Worm (Caenorhabditis elegans) whole organism, mixed stage, embryonic: ENCODE data around the gene ugt-50.

Source experiments
- M03D4.4 ChIP-seq: sonication (generic microtip); optimal IDR thresholded peaks from 2 replicates; lab custom pipeline; 2017; ENCODE audit warnings: mild to moderate bottlenecking, missing genetic modification characterization, missing compliant biosample characterization
- bed-3 ChIP-seq: fragments of 200-800 bp; sonication (Bioruptor generic); optimal IDR thresholded peaks from 3 replicates; lab custom pipeline; 2018; ENCODE audit warnings: mild to moderate bottlenecking, missing genetic modification characterization, moderate library complexity, missing compliant biosample characterization
- blmp-1 ChIP-seq: fragments of 150-350 bp; optimal IDR thresholded peaks from 2 replicates; lab custom pipeline; 2014; ENCODE audit warnings: missing biosample characterization, missing genetic modification characterization
- ceh-39 ChIP-seq: fragments of 150-350 bp; optimal IDR thresholded peaks from 2 replicates; lab custom pipeline; 2014; ENCODE audit warnings: missing biosample characterization, missing genetic modification characterization
- ceh-43 ChIP-seq: fragments of 200-800 bp; sonication (Bioruptor generic); optimal IDR thresholded peaks from 2 replicates; lab custom pipeline; 2018; ENCODE audit warnings: mild to moderate bottlenecking, missing genetic modification characterization, moderate library complexity, missing compliant biosample characterization
- ceh-83 ChIP-seq: fragments of 200-800 bp; sonication (Bioruptor generic); optimal IDR thresholded peaks from 2 replicates; lab custom pipeline; 2018; ENCODE audit warnings: mild to moderate bottlenecking, missing genetic modification characterization, missing compliant biosample characterization
- ces-1 ChIP-seq: fragments of 150-350 bp; optimal IDR thresholded peaks from 2 replicates; lab custom pipeline; 2014; ENCODE audit warnings: missing biosample characterization, missing genetic modification reagents, missing genetic modification characterization
- cnd-1 ChIP-seq: fragments of 200-800 bp; sonication (Bioruptor generic); optimal IDR thresholded peaks from 2 replicates; lab custom pipeline; 2018; ENCODE audit warnings: mild to moderate bottlenecking, missing genetic modification characterization, missing compliant biosample characterization
- drap-1 ChIP-seq: fragments of 200-800 bp; sonication (Bioruptor generic); optimal IDR thresholded peaks from 3 replicates; lab custom pipeline; 2018; ENCODE audit warnings: mild to moderate bottlenecking, missing genetic modification characterization, missing compliant biosample characterization
- elt-1 ChIP-seq: sonication (generic microtip); optimal IDR thresholded peaks from 2 replicates; lab custom pipeline; 2017; ENCODE audit warnings: missing genetic modification characterization, mild to moderate bottlenecking, missing compliant biosample characterization, antibody characterized with exemption, moderate library complexity, borderline replicate concordance; ENCODE audit not compliant: insufficient read depth
- elt-3 ChIP-seq: fragments of 150-350 bp; optimal IDR thresholded peaks from 2 replicates; lab custom pipeline; 2014; ENCODE audit warnings: missing biosample characterization, missing genetic modification characterization
- flh-1 ChIP-seq: fragments of 200-800 bp; sonication (Bioruptor generic); optimal IDR thresholded peaks from 2 replicates; lab custom pipeline; 2018; ENCODE audit warnings: mild to moderate bottlenecking, missing genetic modification characterization, moderate library complexity, missing compliant biosample characterization
- ham-2 ChIP-seq: fragments of 200-800 bp; sonication (Bioruptor generic); optimal IDR thresholded peaks from 2 replicates; lab custom pipeline; 2018; ENCODE audit warnings: mild to moderate bottlenecking, missing genetic modification characterization, missing compliant biosample characterization
- hlh-1 ChIP-seq: fragments of 150-350 bp; optimal IDR thresholded peaks from 2 replicates; lab custom pipeline; 2014; ENCODE audit warnings: missing biosample characterization, missing genetic modification reagents, missing genetic modification characterization
- lin-13 ChIP-seq: fragments of 150-350 bp; optimal IDR thresholded peaks from 2 replicates; lab custom pipeline; 2014; ENCODE audit warnings: missing biosample characterization, missing genetic modification characterization
- lin-32 ChIP-seq: fragments of 200-800 bp; sonication (Bioruptor generic); optimal IDR thresholded peaks from 2 replicates; lab custom pipeline; 2018; ENCODE audit warnings: mild to moderate bottlenecking, missing genetic modification characterization, missing compliant biosample characterization
- lsy-2 ChIP-seq: fragments of 150-350 bp; optimal IDR thresholded peaks from 2 replicates; lab custom pipeline; 2014; ENCODE audit warnings: missing biosample characterization, missing genetic modification characterization
- mab-5 ChIP-seq: fragments of 150-350 bp; optimal IDR thresholded peaks from 2 replicates; lab custom pipeline; 2014; ENCODE audit warnings: missing biosample characterization, missing genetic modification characterization
- mep-1 ChIP-seq: fragments of 150-350 bp; optimal IDR thresholded peaks from 2 replicates; lab custom pipeline; 2017; ENCODE audit warnings: missing biosample characterization, missing genetic modification reagents, missing genetic modification characterization, inconsistent platforms
- mls-2 ChIP-seq: sonication (generic microtip); optimal IDR thresholded peaks from 2 replicates; lab custom pipeline; 2016; ENCODE audit warnings: mild to moderate bottlenecking, missing genetic modification characterization, moderate library complexity, missing compliant biosample characterization
- nhr-12 ChIP-seq: fragments of 150-350 bp; optimal IDR thresholded peaks from 2 replicates; lab custom pipeline; 2014; ENCODE audit warnings: missing biosample characterization, missing genetic modification characterization
- nhr-2 ChIP-seq: fragments of 150-350 bp; optimal IDR thresholded peaks from 2 replicates; lab custom pipeline; 2014; ENCODE audit warnings: missing biosample characterization, missing genetic modification characterization
- nhr-237 ChIP-seq: fragments of 150-350 bp; optimal IDR thresholded peaks from 2 replicates; lab custom pipeline; 2014; ENCODE audit warnings: missing biosample characterization, missing genetic modification characterization
- nhr-28 ChIP-seq: fragments of 150-350 bp; optimal IDR thresholded peaks from 2 replicates; lab custom pipeline; 2014; ENCODE audit warnings: missing biosample characterization, missing genetic modification characterization
- nhr-76 ChIP-seq: sonication (generic microtip); optimal IDR thresholded peaks from 2 replicates; lab custom pipeline; 2017; ENCODE audit warnings: missing biosample characterization, missing genetic modification characterization
- pha-4 ChIP-seq: fragments of 150-350 bp; optimal IDR thresholded peaks from 2 replicates; lab custom pipeline; 2018; ENCODE audit warnings: missing biosample characterization, missing genetic modification reagents, missing genetic modification characterization
- sem-2 ChIP-seq: fragments of 200-800 bp; sonication (Bioruptor generic); optimal IDR thresholded peaks from 2 replicates; lab custom pipeline; 2018; ENCODE audit warnings: mild to moderate bottlenecking, missing genetic modification characterization, missing compliant biosample characterization
- snpc-4 ChIP-seq: fragments of 150-350 bp; optimal IDR thresholded peaks from 2 replicates; lab custom pipeline; 2014; ENCODE audit warnings: missing biosample characterization, missing genetic modification characterization
- sptf-1 ChIP-seq: sonication (generic microtip); optimal IDR thresholded peaks from 2 replicates; lab custom pipeline; 2017; ENCODE audit warnings: mild to moderate bottlenecking, missing genetic modification characterization, moderate library complexity, missing compliant biosample characterization
- tbx-8 ChIP-seq: fragments of 200-800 bp; sonication (Bioruptor generic); optimal IDR thresholded peaks from 2 replicates; lab custom pipeline; 2018; ENCODE audit warnings: mild to moderate bottlenecking, missing genetic modification characterization, moderate library complexity, missing compliant biosample characterization
- unc-120 ChIP-seq: sonication (generic microtip); optimal IDR thresholded peaks from 2 replicates; lab custom pipeline; 2017; ENCODE audit warnings: missing genetic modification characterization, missing compliant biosample characterization; ENCODE audit not compliant: poor library complexity, severe bottlenecking
- unc-39 ChIP-seq: fragments of 150-350 bp; optimal IDR thresholded peaks from 2 replicates; lab custom pipeline; 2014; ENCODE audit warnings: missing biosample characterization, missing genetic modification characterization
- unc-62 ChIP-seq: fragments of 150-350 bp; optimal IDR thresholded peaks from 2 replicates; lab custom pipeline; 2014; ENCODE audit warnings: missing biosample characterization, missing genetic modification reagents, missing genetic modification characterization
- zip-8 ChIP-seq: fragments of 150-350 bp; optimal IDR thresholded peaks from 2 replicates; lab custom pipeline; 2014; ENCODE audit warnings: missing biosample characterization, missing genetic modification characterization
- ztf-11 ChIP-seq: fragments of 150-350 bp; optimal IDR thresholded peaks from 2 replicates; lab custom pipeline; 2014; ENCODE audit warnings: missing biosample characterization, missing genetic modification characterization

The ugt-50 gene

ce11 chrX:12664987-12665451, 26.4 kb upstream of the ugt-50 start:
- peak; percentile 96 for TF ChIP-seq sptf-1 (tag; lab: Kevin White, UChicago)
- TF ChIP-seq ceh-43: peak; percentile 94
- TF ChIP-seq nhr-237 (tag; lab: Kevin White, UChicago): no peak
- peak; percentile 72 for TF ChIP-seq unc-39
- peak; percentile 93 for TF ChIP-seq ham-2
- peak; percentile 96 for TF ChIP-seq drap-1 (GFP tag; lab: Kevin White, UChicago)
- no peak for TF ChIP-seq snpc-4
- peak; percentile 96 for TF ChIP-seq ceh-83
- peak; percentile 95 for TF ChIP-seq M03D4.4 (tag; lab: Kevin White, UChicago)
- peak; percentile 1 for TF ChIP-seq lsy-2 (tag; lab: Kevin White, UChicago)
- TF ChIP-seq unc-120: peak; percentile 93
- TF ChIP-seq cnd-1: peak; percentile 95
- peak; percentile 26 for TF ChIP-seq ceh-39 (tag; lab: Kevin White, UChicago)
- peak; percentile 83 for TF ChIP-seq mep-1
- no peak for TF ChIP-seq nhr-12 (tag; lab: Kevin White, UChicago)
- TF ChIP-seq ztf-11 (tag; lab: Kevin White, UChicago): peak; percentile 69
- no peak for TF ChIP-seq nhr-76
- peak; percentile 85 for TF ChIP-seq flh-1 (GFP tag; lab: Kevin White, UChicago)
- TF ChIP-seq mls-2 (tag; lab: Kevin White, UChicago): peak; percentile 97
- peak; percentile 86 for TF ChIP-seq lin-32 (GFP tag; lab: Kevin White, UChicago)
- peak; percentile 88 for TF ChIP-seq bed-3 (GFP tag; lab: Kevin White, UChicago)
- peak; percentile 86 for TF ChIP-seq tbx-8 (GFP tag; lab: Kevin White, UChicago)
- TF ChIP-seq nhr-2 (tag; lab: Kevin White, UChicago): peak; percentile 14
- TF ChIP-seq zip-8 (tag; lab: Kevin White, UChicago): no peak
- peak; percentile 7 for TF ChIP-seq elt-3
- peak; percentile 80 for TF ChIP-seq ces-1 (GFP tag; lab: Kevin White, UChicago)
- peak; percentile 10 for TF ChIP-seq elt-1
- peak; percentile 22 for TF ChIP-seq unc-62 (GFP tag; lab: Kevin White, UChicago)
- peak; percentile 61 for TF ChIP-seq hlh-1 (tag; lab: Kevin White, UChicago)
- TF ChIP-seq sem-2: peak; percentile 89
- TF ChIP-seq mab-5 (tag; lab: Kevin White, UChicago): peak; percentile 19
- peak; percentile 71 for TF ChIP-seq pha-4 (tag; lab: Kevin White, UChicago)
- peak; percentile 57 for TF ChIP-seq lin-13 (tag; lab: Kevin White, UChicago)
- TF ChIP-seq blmp-1 (tag; lab: Kevin White, UChicago): no peak
- peak; percentile 60 for TF ChIP-seq nhr-28 (tag; lab: Kevin White, UChicago)

ce11 chrX:12665799-12666198, 25.6 kb upstream of the ugt-50 start:
- TF ChIP-seq nhr-2 (tag; lab: Kevin White, UChicago) (no peak), lin-13 (tag; lab: Kevin White, UChicago) (no peak), ces-1 (GFP tag; lab: Kevin White, UChicago) (no peak), ceh-39 (tag; lab: Kevin White, UChicago) (no peak), hlh-1 (tag; lab: Kevin White, UChicago) (no peak), ham-2 (no peak), unc-120 (no peak), flh-1 (GFP tag; lab: Kevin White, UChicago) (no peak), lin-32 (GFP tag; lab: Kevin White, UChicago) (no peak), bed-3 (GFP tag; lab: Kevin White, UChicago) (no peak), sptf-1 (tag; lab: Kevin White, UChicago) (no peak)

- TF ChIP-seq cnd-1 (no peak), ztf-11 (tag; lab: Kevin White, UChicago) (no peak), ham-2 (no peak)
Measured at ce11 chrX:12667804-12668511, 23.4 kb upstream of the ugt-50 start, which contains the start of gene nhr-17. nhr-17 (minus strand) TSS chrX:12667854.
